Worm (Caenorhabditis elegans) whole organism, late embryonic: ENCODE results near the gene ZC239.14.

Experiments
- C08G9.2 ChIP-seq: sonication (generic microtip); optimal IDR thresholded peaks from 2 replicates; lab custom pipeline; 2016; ENCODE audit warnings: mild to moderate bottlenecking, missing genetic modification characterization, moderate library complexity, missing compliant biosample characterization
- K02D7.2 ChIP-seq: sonication (generic microtip); optimal IDR thresholded peaks from 2 replicates; lab custom pipeline; 2017; ENCODE audit warnings: mild to moderate bottlenecking, missing genetic modification characterization, missing compliant biosample characterization
- ceh-19 ChIP-seq: fragments of 200-800 bp; sonication (Bioruptor generic); optimal IDR thresholded peaks from 2 replicates; lab custom pipeline; 2018; ENCODE audit warnings: mild to moderate bottlenecking, missing genetic modification characterization, missing compliant biosample characterization
- ceh-34 ChIP-seq: sonication (generic microtip); optimal IDR thresholded peaks from 2 replicates; lab custom pipeline; 2016; ENCODE audit warnings: mild to moderate bottlenecking, missing genetic modification characterization, missing compliant biosample characterization
- ceh-6 ChIP-seq: fragments of 200-800 bp; sonication (Bioruptor generic); optimal IDR thresholded peaks from 2 replicates; lab custom pipeline; 2018; ENCODE audit warnings: mild to moderate bottlenecking, missing genetic modification characterization, missing compliant biosample characterization
- dmd-4 ChIP-seq: sonication (generic microtip); optimal IDR thresholded peaks from 2 replicates; lab custom pipeline; 2016; ENCODE audit warnings: borderline replicate concordance, missing genetic modification characterization, missing compliant biosample characterization
- fkh-10 ChIP-seq: fragments of 150-350 bp; optimal IDR thresholded peaks from 2 replicates; lab custom pipeline; 2014; ENCODE audit warnings: missing biosample characterization, missing genetic modification reagents, missing genetic modification characterization
- lin-11 ChIP-seq: fragments of 200-800 bp; sonication (Bioruptor generic); optimal IDR thresholded peaks from 2 replicates; lab custom pipeline; 2018; ENCODE audit warnings: mild to moderate bottlenecking, missing genetic modification characterization, missing compliant biosample characterization
- pros-1 ChIP-seq: fragments of 150-350 bp; optimal IDR thresholded peaks from 2 replicates; lab custom pipeline; 2014; ENCODE audit warnings: missing biosample characterization, missing genetic modification reagents, missing genetic modification characterization
- ref-2 ChIP-seq: sonication (generic microtip); optimal IDR thresholded peaks from 2 replicates; lab custom pipeline; 2016; ENCODE audit warnings: missing genetic modification characterization, missing compliant biosample characterization
- sox-2 ChIP-seq: fragments of 200-800 bp; sonication (Bioruptor generic); IDR thresholded peaks from 2 replicates; pipeline ENCODE4 v1.3.6; 2022; ENCODE audit warnings: missing genetic modification reagents, missing genetic modification characterization, missing compliant biosample characterization
- unc-42 ChIP-seq: sonication (generic microtip); optimal IDR thresholded peaks from 2 replicates; lab custom pipeline; 2016; ENCODE audit warnings: missing genotype, missing genetic modification characterization, missing compliant biosample characterization
- unc-86 ChIP-seq: sonication (generic microtip); optimal IDR thresholded peaks from 2 replicates; lab custom pipeline; 2016; ENCODE audit warnings: missing genetic modification characterization, missing compliant biosample characterization
- zip-5 ChIP-seq: sonication (generic microtip); optimal IDR thresholded peaks from 2 replicates; lab custom pipeline; 2016; ENCODE audit warnings: missing genetic modification characterization, missing compliant biosample characterization

DNA sequence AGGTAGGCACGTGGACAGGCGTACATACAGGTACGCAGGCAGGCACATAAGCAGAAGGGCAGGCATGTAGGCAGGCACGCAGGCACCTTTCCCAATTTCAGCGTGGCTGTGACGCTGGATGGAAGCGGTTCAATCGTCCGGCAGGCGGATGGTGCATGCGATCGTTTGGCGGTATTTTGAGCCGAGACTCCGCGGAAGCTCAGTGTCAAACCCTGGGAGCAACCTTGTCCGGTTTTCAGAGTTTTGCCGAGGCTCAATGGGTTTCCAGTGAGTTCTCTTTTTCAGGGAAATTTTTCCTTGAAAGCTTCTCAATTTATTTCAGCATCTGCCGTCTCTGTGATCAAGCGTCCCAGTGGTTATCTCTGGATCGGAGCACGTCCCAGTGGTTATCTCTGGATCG is 28.4 kb upstream of the ZC239.14 start:
- TF ChIP-seq unc-86 (tag; lab: Kevin White, UChicago) (no peak), ref-2 (tag; lab: Kevin White, UChicago) (no peak), fkh-10 (GFP tag; lab: Kevin White, UChicago) (no peak), zip-5 (no peak), K02D7.2 (tag; lab: Kevin White, UChicago) (no peak), sox-2 (no peak), ceh-19 (GFP tag; lab: Kevin White, UChicago) (no peak), lin-11 (tag; lab: Kevin White, UChicago) (no peak), unc-42 (tag; lab: Kevin White, UChicago) (no peak), C08G9.2 (no peak), dmd-4 (tag; lab: Kevin White, UChicago) (no peak), ceh-34 (tag; lab: Kevin White, UChicago) (no peak), pros-1 (tag; lab: Kevin White, UChicago) (no peak), ceh-6 (no peak)
